Worm (Caenorhabditis elegans): ENCODE measurements around the gene lon-3.

DNA sequence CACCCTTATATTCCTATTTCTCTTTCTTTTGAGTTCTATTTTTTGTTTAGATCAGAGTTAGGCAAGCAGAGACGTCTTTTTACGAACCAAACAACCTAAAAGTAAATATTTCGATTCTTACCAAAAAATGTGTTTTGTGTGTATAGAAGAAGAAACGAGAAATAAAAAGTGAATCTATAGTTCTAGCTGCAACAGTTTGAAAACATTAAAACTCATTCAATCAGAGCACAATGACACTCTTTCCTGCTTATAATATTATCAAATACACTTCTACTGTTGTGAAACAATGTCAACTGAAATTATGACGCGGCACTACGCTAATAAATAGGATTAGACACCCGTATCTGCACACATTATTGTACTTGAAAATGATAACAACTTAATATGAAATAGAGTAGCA is 2.6 kb downstream of the lon-3 start, which contains the start of gene ZK836.3:
- TF ChIP-seq mab-5 (tag; optimal IDR thresholded peaks at IDR 0.05) (no peak), ces-1 (GFP tag; optimal IDR thresholded peaks at IDR 0.05) (no peak), elt-1 (tag; optimal IDR thresholded peaks at IDR 0.05; ENCODE audit: borderline replicate concordance, insufficient read depth) (no peak)

Data from whole organism, mixed stage, embryonic.